Fruit fly (Drosophila melanogaster) S2 (cell line): Measurements from ENCODE around the gene CG14879.

Experiments used
- CG8478 ChIP-seq: fragments of >200 bp; optimal IDR thresholded peaks from 2 replicates; lab custom pipeline; 2018
- CTCF ChIP-seq, 2 experiments: fragments of >200 bp; optimal IDR thresholded peaks; 2 replicates each; lab custom pipeline; 2018

dm6 chr3R:16396565-16396964 lies 47.5 kb upstream of the CG14879 start:
- TF ChIP-seq CG8478 (lab: Kevin White, UChicago): no peak
- no peak for TF ChIP-seq CTCF (optimal IDR thresholded peaks at IDR 0.05; lab: Kevin White, UChicago)
